Fruit fly (Drosophila melanogaster) whole organism, embryonic: ENCODE measurements around the gene CG11562.

ENCODE experiments used
- Adf1 ChIP-seq: fragments of 200-800 bp; sonication (Bioruptor generic); IDR thresholded peaks from 2 replicates; pipeline ENCODE4 v1.3.6; 2022; ENCODE audit warnings: missing biosample characterization, missing genetic modification characterization
- BEAF-32 ChIP-seq: fragments of 200-800 bp; sonication (Bioruptor generic); optimal IDR thresholded peaks from 3 replicates; lab custom pipeline; 2017; ENCODE audit warnings: missing biosample characterization, missing genetic modification characterization, mild to moderate bottlenecking, moderate library complexity, missing genetic modification reagents
- CG11093 ChIP-seq: fragments of 200-800 bp; sonication (Bioruptor generic); IDR thresholded peaks from 3 replicates; pipeline ENCODE4 v1.3.6; 2022; ENCODE audit warnings: missing biosample characterization, missing genetic modification characterization
- CG11247 ChIP-seq: fragments of 200-800 bp; sonication (Bioruptor generic); IDR thresholded peaks from 2 replicates; pipeline ENCODE4 v1.3.6; 2022; ENCODE audit warnings: missing biosample characterization, missing genetic modification characterization
- CG12391 ChIP-seq: fragments of 200-800 bp; sonication (Bioruptor generic); optimal IDR thresholded peaks from 3 replicates; lab custom pipeline; 2018; ENCODE audit warnings: missing biosample characterization, mild to moderate bottlenecking, missing genetic modification characterization, moderate library complexity
- CG15514 ChIP-seq: fragments of 200-800 bp; sonication (Bioruptor generic); optimal IDR thresholded peaks from 3 replicates; lab custom pipeline; 2017; ENCODE audit warnings: missing biosample characterization, missing genetic modification characterization, mild to moderate bottlenecking, moderate library complexity, missing genetic modification reagents
- CG15696 ChIP-seq: fragments of 200-800 bp; sonication (Bioruptor generic); optimal IDR thresholded peaks from 2 replicates; lab custom pipeline; 2019; ENCODE audit warnings: missing biosample characterization, mild to moderate bottlenecking, missing genetic modification characterization, moderate library complexity
- CG1603 ChIP-seq: fragments of 200-800 bp; sonication (Bioruptor generic); optimal IDR thresholded peaks from 2 replicates; lab custom pipeline; 2019; ENCODE audit warnings: missing biosample characterization, mild to moderate bottlenecking, missing genetic modification characterization, moderate library complexity
- CG17186 ChIP-seq: fragments of 200-800 bp; sonication (Bioruptor generic); optimal IDR thresholded peaks from 3 replicates; lab custom pipeline; 2017; ENCODE audit warnings: missing biosample characterization, missing genetic modification reagents, missing genetic modification characterization
- CG2120 ChIP-seq: fragments of 200-800 bp; sonication (Bioruptor generic); optimal IDR thresholded peaks from 3 replicates; lab custom pipeline; 2016; ENCODE audit warnings: missing biosample characterization, missing genetic modification characterization
- CG32767 ChIP-seq: fragments of 200-800 bp; sonication (Bioruptor generic); IDR thresholded peaks from 2 replicates; pipeline ENCODE4 v1.3.6; 2022; ENCODE audit warnings: missing biosample characterization, missing genetic modification characterization
- CG34376 ChIP-seq: fragments of 200-800 bp; sonication (Bioruptor generic); optimal IDR thresholded peaks from 2 replicates; lab custom pipeline; 2018; ENCODE audit warnings: missing biosample characterization, mild to moderate bottlenecking, missing genetic modification characterization
- CG3838 ChIP-seq: fragments of 200-800 bp; sonication (Bioruptor generic); optimal IDR thresholded peaks from 3 replicates; lab custom pipeline; 2016; ENCODE audit warnings: missing biosample characterization, missing genetic modification characterization
- CG7271 ChIP-seq: fragments of 200-800 bp; sonication (Bioruptor generic); optimal IDR thresholded peaks from 2 replicates; lab custom pipeline; 2018; ENCODE audit warnings: missing biosample characterization, mild to moderate bottlenecking, missing genetic modification characterization, moderate library complexity
- CG8089 ChIP-seq: fragments of 200-800 bp; sonication (Bioruptor generic); optimal IDR thresholded peaks from 3 replicates; lab custom pipeline; 2016; ENCODE audit warnings: missing biosample characterization, missing genetic modification characterization
- CG9876 ChIP-seq: fragments of 200-800 bp; sonication (Bioruptor generic); optimal IDR thresholded peaks from 2 replicates; lab custom pipeline; 2016; ENCODE audit warnings: missing biosample characterization, missing genetic modification characterization
- CHES-1-like ChIP-seq: fragments of 200-800 bp; sonication (Bioruptor generic); optimal IDR thresholded peaks from 2 replicates; lab custom pipeline; 2016; ENCODE audit warnings: missing biosample characterization, missing genetic modification characterization
- CTCF ChIP-seq: fragments of 200-800 bp; sonication (Bioruptor generic); optimal IDR thresholded peaks from 2 replicates; lab custom pipeline; 2017; ENCODE audit warnings: missing biosample characterization, mild to moderate bottlenecking, missing genetic modification characterization, moderate library complexity
- CkIIα-i1 ChIP-seq: fragments of 200-800 bp; sonication (Bioruptor generic); IDR thresholded peaks from 2 replicates; pipeline ENCODE4 v1.3.6; 2022; ENCODE audit warnings: missing biosample characterization, missing genetic modification characterization
- CrebB ChIP-seq: fragments of 200-800 bp; sonication (Bioruptor generic); optimal IDR thresholded peaks from 3 replicates; lab custom pipeline; 2018; ENCODE audit warnings: missing biosample characterization, mild to moderate bottlenecking, missing genetic modification characterization
- D19A ChIP-seq: fragments of 200-800 bp; optimal IDR thresholded peaks from 3 replicates; lab custom pipeline; 2019; ENCODE audit warnings: missing biosample characterization, mild to moderate bottlenecking, missing genetic modification characterization, moderate library complexity
- Deaf1 ChIP-seq: fragments of 200-800 bp; optimal IDR thresholded peaks from 3 replicates; lab custom pipeline; 2019; ENCODE audit warnings: missing biosample characterization, mild to moderate bottlenecking, missing genetic modification characterization, moderate library complexity
- Ets65A ChIP-seq: fragments of 200-800 bp; sonication (Bioruptor generic); peaks from one replicate; lab custom pipeline; 2016; ENCODE audit warnings: missing biosample characterization, missing genetic modification characterization
- Fer3 ChIP-seq: fragments of 200-800 bp; sonication (Bioruptor generic); optimal IDR thresholded peaks from 2 replicates; lab custom pipeline; 2018; ENCODE audit warnings: missing biosample characterization, mild to moderate bottlenecking, missing genetic modification characterization, moderate library complexity
- HLH3B ChIP-seq: fragments of 200-800 bp; sonication (Bioruptor generic); IDR thresholded peaks from 2 replicates; pipeline ENCODE4 v1.3.6; 2022; ENCODE audit warnings: missing biosample characterization, missing genetic modification characterization
- Hr3 ChIP-seq: fragments of 200-800 bp; sonication (Bioruptor generic); optimal IDR thresholded peaks from 3 replicates; lab custom pipeline; 2016; ENCODE audit warnings: missing biosample characterization, missing genetic modification characterization
- Hr39 ChIP-seq: fragments of >200 bp; optimal IDR thresholded peaks from 2 replicates; lab custom pipeline; 2017
- MBD-R2 ChIP-seq: fragments of 200-800 bp; sonication (Bioruptor generic); IDR thresholded peaks from 2 replicates; pipeline ENCODE4 v1.3.6; 2022; ENCODE audit warnings: missing biosample characterization, missing genetic modification characterization
- Mrtf ChIP-seq: fragments of 200-800 bp; sonication (Bioruptor generic); IDR thresholded peaks from 3 replicates; pipeline ENCODE4 v1.3.6; 2022; ENCODE audit warnings: missing biosample characterization, missing genetic modification characterization
- Spps ChIP-seq: fragments of 200-800 bp; sonication (Bioruptor generic); optimal IDR thresholded peaks from 2 replicates; lab custom pipeline; 2018; ENCODE audit warnings: missing biosample characterization, mild to moderate bottlenecking, missing genetic modification characterization
- Tbp ChIP-seq: fragments of >200 bp; optimal IDR thresholded peaks from 2 replicates; lab custom pipeline; 2018; ENCODE audit warnings: missing biosample characterization, missing genetic modification characterization
- Vsx1 ChIP-seq: fragments of 200-800 bp; sonication (Bioruptor generic); optimal IDR thresholded peaks from 2 replicates; lab custom pipeline; 2017; ENCODE audit warnings: missing biosample characterization, mild to moderate bottlenecking, missing genetic modification characterization, missing genetic modification reagents
- bbx ChIP-seq: fragments of 200-800 bp; sonication (Bioruptor generic); IDR thresholded peaks from 2 replicates; pipeline ENCODE4 v1.3.6; 2022; ENCODE audit warnings: missing biosample characterization, missing genetic modification characterization; ENCODE audit not compliant: partially characterized antibody
- cad ChIP-seq: fragments of >200 bp; optimal IDR thresholded peaks from 2 replicates; lab custom pipeline; 2017; ENCODE audit warnings: missing biosample characterization, missing genetic modification characterization
- chinmo ChIP-seq: fragments of 200-800 bp; sonication (Bioruptor generic); IDR thresholded peaks from 4 replicates; pipeline ENCODE4 v1.3.6; 2022; ENCODE audit warnings: missing biosample characterization, missing genetic modification characterization; ENCODE audit not compliant: partially characterized antibody
- dm ChIP-seq: fragments of 200-800 bp; sonication (Bioruptor generic); optimal IDR thresholded peaks from 3 replicates; lab custom pipeline; 2016; ENCODE audit warnings: missing biosample characterization, missing genetic modification characterization
- dmrt11E ChIP-seq: fragments of 200-800 bp; sonication (Bioruptor generic); optimal IDR thresholded peaks from 3 replicates; lab custom pipeline; 2018; ENCODE audit warnings: missing biosample characterization, mild to moderate bottlenecking, missing genetic modification characterization, moderate library complexity
- ftz-f1 ChIP-seq: fragments of 200-800 bp; sonication (Bioruptor generic); optimal IDR thresholded peaks from 2 replicates; lab custom pipeline; 2016; ENCODE audit warnings: missing biosample characterization, missing genetic modification characterization
- gfzf ChIP-seq: fragments of 200-800 bp; sonication (Bioruptor generic); optimal IDR thresholded peaks from 2 replicates; lab custom pipeline; 2016; ENCODE audit warnings: missing biosample characterization, mild to moderate bottlenecking, missing genetic modification characterization, moderate library complexity
- ham ChIP-seq: fragments of 200-800 bp; sonication (Bioruptor generic); IDR thresholded peaks from 2 replicates; pipeline ENCODE4 v1.3.6; 2022; ENCODE audit warnings: missing biosample characterization, missing genetic modification characterization
- hkb ChIP-seq, 2 experiments: fragments of 200-800 bp in 1 of 2; fragments of >200 bp in 1 of 2; sonication (Bioruptor generic) in 1 of 2; IDR thresholded peaks in 1 of 2; optimal IDR thresholded peaks in 1 of 2; 2 replicates each; pipeline versions ENCODE4 v1.3.6 to Lab custom; 2017 to 2022; ENCODE audit warnings: missing biosample characterization in 1 of 2, missing genetic modification characterization in 1 of 2
- inv ChIP-seq: fragments of 200-800 bp; sonication (Bioruptor generic); IDR thresholded peaks from 2 replicates; pipeline ENCODE4 v1.3.6; 2022; ENCODE audit warnings: missing biosample characterization, missing genetic modification characterization; ENCODE audit not compliant: partially characterized antibody
- knrl ChIP-seq: fragments of 200-800 bp; sonication (Bioruptor generic); IDR thresholded peaks from 3 replicates; pipeline ENCODE4 v1.3.6; 2022; ENCODE audit warnings: missing biosample characterization, missing genetic modification characterization; ENCODE audit not compliant: partially characterized antibody
- mld ChIP-seq: fragments of 200-800 bp; sonication (Bioruptor generic); IDR thresholded peaks from 3 replicates; pipeline ENCODE4 v1.3.6; 2022; ENCODE audit warnings: missing biosample characterization, missing genetic modification characterization; ENCODE audit not compliant: partially characterized antibody
- so ChIP-seq: fragments of 200-800 bp; sonication (Bioruptor generic); IDR thresholded peaks from 3 replicates; pipeline ENCODE4 v1.3.6; 2022; ENCODE audit warnings: missing biosample characterization, missing genetic modification characterization
- sr ChIP-seq: fragments of 200-800 bp; sonication (Bioruptor generic); IDR thresholded peaks from 3 replicates; pipeline ENCODE4 v1.3.6; 2022; ENCODE audit warnings: missing biosample characterization, missing genetic modification characterization
- sug ChIP-seq: fragments of 200-800 bp; optimal IDR thresholded peaks from 2 replicates; lab custom pipeline; 2019; ENCODE audit warnings: missing biosample characterization, mild to moderate bottlenecking, missing genetic modification characterization, moderate library complexity
- unc-4 ChIP-seq: fragments of 200-800 bp; sonication (Bioruptor generic); IDR thresholded peaks from 2 replicates; pipeline ENCODE4 v1.3.6; 2022; ENCODE audit warnings: missing biosample characterization, missing genetic modification characterization; ENCODE audit not compliant: partially characterized antibody
- zen2 ChIP-seq: fragments of 200-800 bp; sonication (Bioruptor generic); IDR thresholded peaks from 3 replicates; pipeline ENCODE4 v1.3.6; 2022; ENCODE audit warnings: missing biosample characterization, missing genetic modification characterization; ENCODE audit not compliant: partially characterized antibody
- zf30C ChIP-seq: fragments of 200-800 bp; sonication (Bioruptor generic); optimal IDR thresholded peaks from 3 replicates; lab custom pipeline; 2018; ENCODE audit warnings: missing biosample characterization, mild to moderate bottlenecking, missing genetic modification characterization

The CG11562 gene

DNA sequence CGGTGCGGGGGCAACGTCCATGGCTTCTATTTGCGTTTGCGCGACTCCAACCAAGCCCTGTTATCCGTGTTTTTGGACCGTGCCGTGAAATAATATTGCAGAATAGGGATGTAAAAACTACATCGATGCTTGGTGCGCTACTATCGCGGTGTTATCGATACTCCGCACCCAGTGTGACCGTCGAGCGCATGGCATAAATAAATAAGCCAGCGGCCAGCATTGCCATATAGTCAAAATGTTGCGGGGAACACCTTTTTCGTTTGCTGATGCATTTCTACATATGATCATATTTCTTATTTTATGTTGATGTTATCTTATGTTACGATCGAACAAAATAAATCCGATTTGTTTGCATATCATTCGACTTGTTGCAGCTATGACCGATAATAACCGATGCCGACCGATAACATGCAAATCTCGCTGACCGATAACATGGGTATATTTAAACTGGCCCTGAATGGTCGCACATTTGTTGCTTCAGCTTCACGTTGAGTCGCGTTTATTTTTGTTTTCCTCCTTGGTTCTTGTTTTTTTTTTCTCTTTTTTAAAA, 15.0 kb upstream of the CG11562 start, which contains the start of gene smo (continued):
- peak; percentile 57; the same call in 1 of the 3 replicates for TF ChIP-seq zen2
- no peak for TF ChIP-seq CG11247 (GFP tag; lab: Robert Waterston, UW)
- TF ChIP-seq bbx: peak; percentile 72
- peak; percentile 38 for TF ChIP-seq CG15696 (tag; lab: Kevin White, UChicago)
- peak; percentile 61; the same call in 2 of the 3 replicates for TF ChIP-seq mld
- TF ChIP-seq Deaf1 (tag; lab: Kevin White, UChicago): no peak
- no peak for TF ChIP-seq Adf1 (GFP tag; lab: Robert Waterston, UW)
- TF ChIP-seq CG8089 (GFP tag; lab: Kevin White, UChicago): peak; percentile 29
- peak; percentile 62 for TF ChIP-seq CG2120
- peak; percentile 11 for TF ChIP-seq CrebB (tag; lab: Kevin White, UChicago)
- TF ChIP-seq Ets65A (GFP tag; lab: Kevin White, UChicago): peak; percentile 90
- TF ChIP-seq CG15514: peak; percentile 69
- TF ChIP-seq CG12391: peak; percentile 57
- TF ChIP-seq Fer3 (tag; lab: Kevin White, UChicago): no peak
- TF ChIP-seq ftz-f1 (GFP tag; lab: Kevin White, UChicago): no peak
- peak; percentile 83 for TF ChIP-seq dm (GFP tag; lab: Kevin White, UChicago)
- no peak for TF ChIP-seq CG34376
- no peak for TF ChIP-seq D19A (tag; lab: Kevin White, UChicago)
- TF ChIP-seq CTCF (GFP tag; lab: Kevin White, UChicago): no peak
- TF ChIP-seq so: no peak
- peak; percentile 84 for TF ChIP-seq CG1603 (tag; lab: Kevin White, UChicago)
- TF ChIP-seq knrl (GFP tag; lab: Robert Waterston, UW): peak; percentile 90
- TF ChIP-seq Hr3 (GFP tag; lab: Kevin White, UChicago): peak; percentile 33
- peak; percentile 87 for TF ChIP-seq unc-4
- no peak for TF ChIP-seq cad (GFP tag; lab: Kevin White, UChicago)
- 0 out of 2 replicates have a peak, but pooled peaks have one; percentile 13 for TF ChIP-seq CG32767
- TF ChIP-seq Hr39 (lab: Kevin White, UChicago): no peak
- peak; percentile 76 for TF ChIP-seq CHES-1-like (GFP tag; lab: Kevin White, UChicago)
- no peak for TF ChIP-seq sr
- no peak for TF ChIP-seq ham (GFP tag; lab: Robert Waterston, UW)
- peak; percentile 35 for TF ChIP-seq sug (tag; lab: Kevin White, UChicago)
- TF ChIP-seq Spps (tag; lab: Kevin White, UChicago): no peak
- TF ChIP-seq Vsx1 (GFP tag; lab: Kevin White, UChicago): no peak
- TF ChIP-seq CG3838 (GFP tag; lab: Kevin White, UChicago): no peak
- no peak for TF ChIP-seq HLH3B (GFP tag; lab: Robert Waterston, UW)
- TF ChIP-seq hkb (optimal IDR thresholded peaks at IDR 0.05; lab: Kevin White, UChicago): peak; percentile 81
- TF ChIP-seq hkb (GFP tag; IDR thresholded peaks at IDR 0.05; lab: Robert Waterston, UW): no peak
- TF ChIP-seq Tbp: no peak
- TF ChIP-seq BEAF-32 (GFP tag; lab: Kevin White, UChicago): peak; percentile 97
- no peak for TF ChIP-seq zf30C (GFP tag; lab: Kevin White, UChicago)
- TF ChIP-seq chinmo (GFP tag; lab: Robert Waterston, UW): peak; percentile 83; the same call in 3 of the 4 replicates
- TF ChIP-seq CG11093 (GFP tag; lab: Robert Waterston, UW): no peak
- TF ChIP-seq inv (GFP tag; lab: Robert Waterston, UW): peak; percentile 81
- TF ChIP-seq Mrtf: no peak
- peak; percentile 79 for TF ChIP-seq MBD-R2
- TF ChIP-seq dmrt11E: peak; percentile 34
- TF ChIP-seq CkIIα-i1 (GFP tag; lab: Robert Waterston, UW): no peak
- TF ChIP-seq CG9876: peak; percentile 29
- peak; percentile 95 for TF ChIP-seq gfzf
- peak; percentile 96 for TF ChIP-seq CG17186 (GFP tag; lab: Kevin White, UChicago)
- TF ChIP-seq CG7271 (tag; lab: Kevin White, UChicago): peak; percentile 16
